Worm (Caenorhabditis elegans): ENCODE results near the gene col-3.

- no peak for TF ChIP-seq sea-1 (GFP tag; conservative IDR thresholded peaks at IDR 0.05)
- no peak for TF ChIP-seq tra-4 (tag; optimal IDR thresholded peaks at IDR 0.05)
- no peak for TF ChIP-seq ama-1 (optimal IDR thresholded peaks at IDR 0.05)
- TF ChIP-seq ceh-36 (tag; optimal IDR thresholded peaks at IDR 0.05), result no peak
- no peak for TF ChIP-seq hnd-1 (tag; optimal IDR thresholded peaks at IDR 0.05)
- no peak for TF ChIP-seq hmg-4 (GFP tag; optimal IDR thresholded peaks at IDR 0.05)
- no peak for TF ChIP-seq hmbx-1 (tag; optimal IDR thresholded peaks at IDR 0.05)
- TF ChIP-seq F13C5.2 (tag; optimal IDR thresholded peaks at IDR 0.05), result no peak
- TF ChIP-seq ceh-13 (GFP tag; optimal IDR thresholded peaks at IDR 0.05), result no peak
- no peak for TF ChIP-seq ets-7 (tag; optimal IDR thresholded peaks at IDR 0.05)
These were observed 27.6 kb downstream of the col-3 start, which contains the start of gene alp-1 for ce11 chrIV:8852194-8852593.
